Worm (Caenorhabditis elegans): ENCODE data around the gene sre-26.
A peak's percentile ranks its signal among the peaks of the same experiment; 100 is the strongest.
"Not testable (repeated sequence)": the region's sequence is repeated elsewhere in the genome, so short reads cannot be mapped to it uniquely, and the experiment has no call there.

sre-26 gene

ce11 chrII:12441164-12441563, 20.8 kb upstream of the sre-26 start, which contains the start of gene Y57A10C.10:
Y57A10C.10 (minus strand) TSS chrII:12441264.
- TF ChIP-seq gei-17 (GFP tag; optimal IDR thresholded peaks at IDR 0.05); mel-28 (tag; optimal IDR thresholded peaks at IDR 0.05; ENCODE audit: borderline replicate concordance); akir-1 (GFP tag; optimal IDR thresholded peaks at IDR 0.05): not testable (repeated sequence)

- no peak for TF ChIP-seq tbx-9 (tag; optimal IDR thresholded peaks at IDR 0.05; ENCODE audit: borderline replicate concordance)
- TF ChIP-seq dpff-1 (tag; optimal IDR thresholded peaks at IDR 0.05), result no peak
- TF ChIP-seq cebp-2 (GFP tag; IDR thresholded peaks at IDR 0.05), result no peak
These were observed 18.1 kb upstream of the sre-26 start, which contains the start of gene Y57A10C.9 for ce11 chrII:12438441-12438840. Y57A10C.9 (minus strand) TSS chrII:12438541.

- no peak for TF ChIP-seq nhr-27 (tag; optimal IDR thresholded peaks at IDR 0.05)
- TF ChIP-seq lir-1 (GFP tag; conservative IDR thresholded peaks at IDR 0.05), result no peak
- TF ChIP-seq Y67H2A.10 (GFP tag; conservative IDR thresholded peaks at IDR 0.05), result no peak
- TF ChIP-seq rcor-1 (GFP tag; IDR thresholded peaks at IDR 0.05), result no peak
- no peak for TF ChIP-seq lag-1 (GFP tag; IDR thresholded peaks at IDR 0.05)
- TF ChIP-seq snpc-4 (GFP tag; optimal IDR thresholded peaks at IDR 0.05), result no peak
- TF ChIP-seq snpc-4 (tag; optimal IDR thresholded peaks at IDR 0.05), result no peak
- no peak for TF ChIP-seq tbp1 (GFP tag; optimal IDR thresholded peaks at IDR 0.05)
- TF ChIP-seq nhr-120 (GFP tag; IDR thresholded peaks at IDR 0.05), result no peak
- no peak for TF ChIP-seq ceh-79 (tag; optimal IDR thresholded peaks at IDR 0.05)
- no peak for TF ChIP-seq sea-2 (GFP tag; IDR thresholded peaks at IDR 0.05)
These were observed 16.3 kb upstream of the sre-26 start for ce11 chrII:12436717-12437116.

ce11 chrII:12435202-12435872, 15.0 kb upstream of the sre-26 start:
- TF ChIP-seq B0035.1 (tag; optimal IDR thresholded peaks at IDR 0.05) (no peak), zim-3 (tag; optimal IDR thresholded peaks at IDR 0.05) (peak; percentile 1), C06A6.2 (GFP tag; conservative IDR thresholded peaks at IDR 0.05) (no peak), ztf-28 (GFP tag; IDR thresholded peaks at IDR 0.05) (0 out of 2 replicates have a peak, but pooled peaks have one; percentile 13), B0336.3 (GFP tag; IDR thresholded peaks at IDR 0.05) (no peak), hlh-12 (tag; optimal IDR thresholded peaks at IDR 0.05) (no peak), Y95B8A.8 (GFP tag; IDR thresholded peaks at IDR 0.05) (no peak), ceh-40 (GFP tag; IDR thresholded peaks at IDR 0.05) (no peak), lin-54 (GFP tag; optimal IDR thresholded peaks at IDR 0.05) (no peak), cebp-1 (GFP tag; IDR thresholded peaks at IDR 0.05) (no peak), cebp-1 (tag; optimal IDR thresholded peaks at IDR 0.05) (no peak), rcor-1 (GFP tag; IDR thresholded peaks at IDR 0.05) (no peak), lin-26 (GFP tag; IDR thresholded peaks at IDR 0.05) (peak; percentile 65; the same call in 1 of the 2 replicates), zfh-2 (GFP tag; conservative IDR thresholded peaks at IDR 0.05) (peak; percentile 81), bed-2 (GFP tag; IDR thresholded peaks at IDR 0.05) (no peak), pbrm-1 (GFP tag; IDR thresholded peaks at IDR 0.05) (no peak), F39B2.1 (GFP tag; IDR thresholded peaks at IDR 0.05) (no peak), ceh-100 (GFP tag; IDR thresholded peaks at IDR 0.05) (no peak), nhr-80 (tag; optimal IDR thresholded peaks at IDR 0.05) (no peak), nfyb-1 (GFP tag; IDR thresholded peaks at IDR 0.05) (no peak), snpc-4 (GFP tag; optimal IDR thresholded peaks at IDR 0.05) (no peak), snpc-4 (tag; optimal IDR thresholded peaks at IDR 0.05) (peak in 2 of 4 experiments; percentile 36 to 75), dox-1 (GFP tag; IDR thresholded peaks at IDR 0.05) (peak; percentile 26; the same call in 1 of the 2 replicates), repo-1 (tag; optimal IDR thresholded peaks at IDR 0.05) (no peak), somi-1 (GFP tag; optimal IDR thresholded peaks at IDR 0.05) (no peak), fkh-3 (tag; optimal IDR thresholded peaks at IDR 0.05) (no peak), hmg-1.2 (GFP tag; IDR thresholded peaks at IDR 0.05) (peak; percentile 23; the same call in 1 of the 2 replicates), die-1 (tag; optimal IDR thresholded peaks at IDR 0.05) (peak; percentile 45), ekl-4 (GFP tag; IDR thresholded peaks at IDR 0.05) (no peak), bed-1 (GFP tag; IDR thresholded peaks at IDR 0.05) (no peak)

All from whole organism, young adult.